Worm (Caenorhabditis elegans) whole organism, young adult: ENCODE data around the gene osm-6.

Experiments used
- C17E4.6 ChIP-seq: fragments of 200-800 bp; sonication (Bioruptor generic); IDR thresholded peaks from 2 replicates; pipeline ENCODE4 v1.3.6; 2022; ENCODE audit warnings: missing genetic modification reagents, missing genetic modification characterization, missing compliant biosample characterization
- F23B12.7 ChIP-seq: sonication (generic microtip); optimal IDR thresholded peaks from 2 replicates; lab custom pipeline; 2017; ENCODE audit warnings: missing genetic modification characterization, mild to moderate bottlenecking, missing compliant biosample characterization, antibody characterized with exemption, moderate library complexity; ENCODE audit not compliant: insufficient read depth
- F37B4.10 ChIP-seq: fragments of 200-800 bp; sonication (Bioruptor generic); IDR thresholded peaks from 2 replicates; pipeline ENCODE4 v1.3.6; 2022; ENCODE audit warnings: missing genetic modification characterization, missing compliant biosample characterization
- F57A8.1 ChIP-seq: fragments of 200-800 bp; sonication (Bioruptor generic); optimal IDR thresholded peaks from 2 replicates; lab custom pipeline; 2018; ENCODE audit warnings: mild to moderate bottlenecking, missing genetic modification characterization, moderate library complexity, missing compliant biosample characterization
- K12H6.12 ChIP-seq: fragments of 200-800 bp; sonication (Bioruptor generic); optimal IDR thresholded peaks from 2 replicates; lab custom pipeline; 2018; ENCODE audit warnings: mild to moderate bottlenecking, missing genetic modification characterization, missing compliant biosample characterization
- Y53G8AR.9 ChIP-seq: fragments of 200-800 bp; sonication (Bioruptor generic); conservative IDR thresholded peaks from 2 replicates; pipeline ENCODE4 v1.3.6; 2022; ENCODE audit warnings: missing genetic modification reagents, missing genetic modification characterization, missing compliant biosample characterization
- attf-5 ChIP-seq: fragments of 200-800 bp; sonication (Bioruptor generic); optimal IDR thresholded peaks from 2 replicates; lab custom pipeline; 2018; ENCODE audit warnings: mild to moderate bottlenecking, missing genetic modification characterization, missing compliant biosample characterization
- cebp-2 ChIP-seq: fragments of 200-800 bp; sonication (Bioruptor generic); IDR thresholded peaks from 2 replicates; pipeline ENCODE4 v1.3.6; 2022; ENCODE audit warnings: missing genetic modification characterization, missing compliant biosample characterization
- ceh-27 ChIP-seq: fragments of 200-800 bp; sonication (Bioruptor generic); optimal IDR thresholded peaks from 2 replicates; lab custom pipeline; 2018; ENCODE audit warnings: mild to moderate bottlenecking, missing genetic modification characterization, moderate library complexity, missing compliant biosample characterization
- die-1 ChIP-seq: sonication (generic microtip); optimal IDR thresholded peaks from 2 replicates; lab custom pipeline; 2016; ENCODE audit warnings: missing genotype, mild to moderate bottlenecking, missing genetic modification characterization, missing compliant biosample characterization
- dpl-1 ChIP-seq: fragments of 150-350 bp; optimal IDR thresholded peaks from 2 replicates; lab custom pipeline; 2014; ENCODE audit warnings: missing biosample characterization, missing genetic modification reagents, missing genetic modification characterization
- efl-1 ChIP-seq: fragments of 150-350 bp; optimal IDR thresholded peaks from 2 replicates; lab custom pipeline; 2014; ENCODE audit warnings: missing biosample characterization, missing genetic modification reagents, missing genetic modification characterization
- egl-18 ChIP-seq: fragments of 200-800 bp; sonication (Bioruptor generic); IDR thresholded peaks from 2 replicates; pipeline ENCODE4 v1.3.6; 2022; ENCODE audit warnings: missing genetic modification reagents, missing genetic modification characterization, missing compliant biosample characterization
- egl-44 ChIP-seq: fragments of 200-800 bp; sonication (Bioruptor generic); IDR thresholded peaks from 2 replicates; pipeline ENCODE4 v1.3.6; 2022; ENCODE audit warnings: missing genetic modification reagents, missing genetic modification characterization, missing compliant biosample characterization
- fkh-3 ChIP-seq: sonication (generic microtip); optimal IDR thresholded peaks from 2 replicates; lab custom pipeline; 2016; ENCODE audit warnings: mild to moderate bottlenecking, missing genetic modification characterization, missing compliant biosample characterization
- hlh-26 ChIP-seq: fragments of 200-800 bp; sonication (Bioruptor generic); conservative IDR thresholded peaks from 2 replicates; pipeline ENCODE4 v1.3.6; 2022; ENCODE audit warnings: missing genetic modification reagents, missing genetic modification characterization, missing compliant biosample characterization
- hmg-20 ChIP-seq: fragments of 200-800 bp; sonication (Bioruptor generic); IDR thresholded peaks from 2 replicates; pipeline ENCODE4 v1.3.6; 2022; ENCODE audit warnings: missing genetic modification reagents, missing genetic modification characterization, missing compliant biosample characterization
- hrde-1 ChIP-seq: sonication (generic microtip); optimal IDR thresholded peaks from 2 replicates; lab custom pipeline; 2016; ENCODE audit warnings: missing genetic modification characterization, mild to moderate bottlenecking, missing compliant biosample characterization, moderate library complexity, missing genotype, missing genetic modification reagents, borderline replicate concordance
- lin-26 ChIP-seq: fragments of 200-800 bp; sonication (Bioruptor generic); IDR thresholded peaks from 2 replicates; pipeline ENCODE4 v1.3.6; 2022; ENCODE audit warnings: missing genetic modification reagents, missing genetic modification characterization, missing compliant biosample characterization
- lir-1 ChIP-seq: fragments of 200-800 bp; sonication (Bioruptor generic); conservative IDR thresholded peaks from 2 replicates; pipeline ENCODE4 v1.3.6; 2022; ENCODE audit warnings: missing genetic modification reagents, missing genetic modification characterization, missing compliant biosample characterization
- lsl-1 ChIP-seq: fragments of 200-800 bp; sonication (Bioruptor generic); optimal IDR thresholded peaks from 2 replicates; lab custom pipeline; 2018; ENCODE audit warnings: mild to moderate bottlenecking, missing genetic modification characterization, moderate library complexity, missing compliant biosample characterization
- madf-6 ChIP-seq: fragments of 200-800 bp; sonication (Bioruptor generic); IDR thresholded peaks from 2 replicates; pipeline ENCODE4 v1.3.6; 2022; ENCODE audit warnings: missing genetic modification reagents, missing genetic modification characterization, missing compliant biosample characterization
- mel-28 ChIP-seq: sonication (generic microtip); optimal IDR thresholded peaks from 2 replicates; lab custom pipeline; 2016; ENCODE audit warnings: borderline replicate concordance, mild to moderate bottlenecking, missing genetic modification characterization, missing compliant biosample characterization
- mxl-1 ChIP-seq: sonication (generic microtip); optimal IDR thresholded peaks from 2 replicates; lab custom pipeline; 2016; ENCODE audit warnings: missing genetic modification characterization, missing compliant biosample characterization
- nhr-120 ChIP-seq: fragments of 200-800 bp; sonication (Bioruptor generic); IDR thresholded peaks from 2 replicates; pipeline ENCODE4 v1.3.6; 2022; ENCODE audit warnings: missing genetic modification characterization, missing compliant biosample characterization
- nhr-179 ChIP-seq: sonication (generic microtip); optimal IDR thresholded peaks from 2 replicates; lab custom pipeline; 2016; ENCODE audit warnings: mild to moderate bottlenecking, missing genetic modification characterization, missing compliant biosample characterization
- nhr-27 ChIP-seq: fragments of 200-800 bp; sonication (Bioruptor generic); optimal IDR thresholded peaks from 2 replicates; lab custom pipeline; 2018; ENCODE audit warnings: mild to moderate bottlenecking, missing genetic modification characterization, moderate library complexity, missing compliant biosample characterization
- nhr-80 ChIP-seq: sonication (generic microtip); optimal IDR thresholded peaks from 2 replicates; lab custom pipeline; 2016; ENCODE audit warnings: missing genetic modification characterization, missing compliant biosample characterization
- rpc-1 ChIP-seq, 2 experiments: fragments of 150-350 bp in 1 of 2; sonication (generic microtip) in 1 of 2; optimal IDR thresholded peaks; 2 replicates each; lab custom pipeline; 2014 to 2018; ENCODE audit warnings: missing biosample characterization in 1 of 2, missing genetic modification characterization in 1 of 2, missing genetic modification reagents in 1 of 2, missing genotype in 1 of 2
- snpc-4 ChIP-seq, 5 experiments: fragments of 150-350 bp in 1 of 5; sonication (generic microtip) in 4 of 5; optimal IDR thresholded peaks; 2 replicates each; lab custom pipeline; 2014 to 2018; ENCODE audit warnings: missing genetic modification characterization in 5 of 5, missing biosample characterization in 3 of 5, antibody characterized with exemption in 2 of 5, mild to moderate bottlenecking in 2 of 5, missing compliant biosample characterization in 2 of 5, missing genotype in 2 of 5, moderate library complexity in 2 of 5, missing genetic modification reagents in 1 of 5
- somi-1 ChIP-seq: fragments of 200-800 bp; sonication (Bioruptor generic); optimal IDR thresholded peaks from 2 replicates; lab custom pipeline; 2018; ENCODE audit warnings: mild to moderate bottlenecking, missing genetic modification characterization, missing compliant biosample characterization
- sptf-2 ChIP-seq: fragments of 200-800 bp; sonication (Bioruptor generic); optimal IDR thresholded peaks from 2 replicates; lab custom pipeline; 2018; ENCODE audit warnings: mild to moderate bottlenecking, missing genetic modification characterization, missing compliant biosample characterization
- xnd-1 ChIP-seq: sonication (generic microtip); optimal IDR thresholded peaks from 2 replicates; lab custom pipeline; 2016; ENCODE audit warnings: missing genotype, missing genetic modification reagents, missing genetic modification characterization, missing compliant biosample characterization
- zfh-2 ChIP-seq: fragments of 200-800 bp; sonication (Bioruptor generic); conservative IDR thresholded peaks from 2 replicates; pipeline ENCODE4 v1.3.6; 2022; ENCODE audit warnings: missing genetic modification reagents, missing genetic modification characterization, missing compliant biosample characterization
- ztf-28 ChIP-seq: fragments of 200-800 bp; sonication (Bioruptor generic); IDR thresholded peaks from 2 replicates; pipeline ENCODE4 v1.3.6; 2022; ENCODE audit warnings: missing genetic modification reagents, missing genetic modification characterization, missing compliant biosample characterization
- ztf-3 ChIP-seq: fragments of 200-800 bp; sonication (Bioruptor generic); optimal IDR thresholded peaks from 2 replicates; lab custom pipeline; 2018; ENCODE audit warnings: mild to moderate bottlenecking, missing genetic modification characterization, missing compliant biosample characterization
- ztf-6 ChIP-seq: fragments of 200-800 bp; sonication (Bioruptor generic); IDR thresholded peaks from 2 replicates; pipeline ENCODE4 v1.3.6; 2022; ENCODE audit warnings: missing genetic modification reagents, missing genetic modification characterization, missing compliant biosample characterization

The osm-6 gene

DNA sequence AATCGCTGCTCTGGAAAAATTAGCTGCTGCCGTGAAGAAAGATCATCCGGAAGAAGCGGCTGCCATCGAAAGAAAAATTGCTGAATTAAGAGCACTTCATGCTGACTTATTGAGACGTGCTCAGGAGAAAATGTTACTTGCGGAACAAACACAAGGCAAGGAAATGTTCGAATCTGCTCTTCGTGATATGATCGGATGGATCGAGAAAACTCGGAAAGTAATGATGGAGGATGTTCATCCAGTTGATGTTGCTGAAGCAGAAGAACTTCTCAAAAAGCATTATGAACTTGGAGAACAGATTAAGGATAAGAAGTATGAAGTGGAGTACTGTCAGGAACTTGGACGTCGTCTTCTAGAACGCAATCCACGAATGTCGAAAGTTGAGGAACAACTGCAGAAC lies 21.3 kb downstream of the osm-6 start:
- TF ChIP-seq nhr-27 (tag; lab: Kevin White, UChicago) (no peak), ceh-27 (no peak), lsl-1 (GFP tag; lab: Kevin White, UChicago) (no peak), lin-26 (no peak), fkh-3 (tag; lab: Kevin White, UChicago) (no peak), mxl-1 (no peak), dpl-1 (GFP tag; lab: Kevin White, UChicago) (no peak), rpc-1 (optimal IDR thresholded peaks at IDR 0.05; lab: Kevin White, UChicago) (no peak), rpc-1 (tag; optimal IDR thresholded peaks at IDR 0.05; lab: Kevin White, UChicago) (no peak), K12H6.12 (tag; lab: Kevin White, UChicago) (no peak), efl-1 (no peak), hlh-26 (no peak), F37B4.10 (no peak), somi-1 (GFP tag; lab: Kevin White, UChicago) (no peak), F23B12.7 (tag; lab: Kevin White, UChicago) (no peak)

DNA sequence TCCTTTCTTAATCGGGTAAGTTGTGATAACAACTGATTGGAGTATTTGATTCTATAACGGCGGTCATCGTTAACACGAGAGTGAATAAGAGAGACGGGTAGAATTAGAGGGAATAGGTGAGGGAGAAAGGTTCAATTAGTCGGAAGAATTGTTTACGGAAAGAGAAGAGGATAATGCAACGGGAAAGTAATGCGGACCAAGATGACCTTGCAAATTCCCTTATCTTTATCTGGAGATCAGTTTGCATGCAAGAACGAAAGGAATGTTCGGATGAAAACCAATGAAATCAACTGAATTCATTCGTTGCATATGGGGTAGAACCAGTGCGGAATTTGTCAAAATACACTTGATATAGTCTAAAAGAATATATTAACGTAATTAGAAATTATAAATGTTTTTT lies 25.1 kb downstream of the osm-6 start:
- no peak for TF ChIP-seq somi-1 (GFP tag; lab: Kevin White, UChicago)

DNA sequence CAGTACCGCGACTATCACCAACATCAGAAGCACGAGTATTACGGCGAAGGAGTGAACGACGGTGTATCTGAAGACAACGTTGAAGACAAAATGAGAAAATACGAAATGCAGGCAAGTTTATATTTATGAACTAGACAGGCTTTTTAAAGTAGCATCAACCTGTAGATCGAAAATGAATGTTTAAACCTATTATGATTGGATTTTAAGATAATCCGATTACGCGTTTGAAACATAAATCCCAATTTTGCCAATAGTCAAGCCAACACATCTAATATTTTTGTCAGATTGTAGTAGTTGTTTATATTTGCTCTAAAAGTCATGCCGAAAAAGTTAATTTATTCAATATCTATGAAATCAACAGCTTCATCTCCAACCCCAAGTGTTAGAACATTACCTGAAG lies 26.0 kb downstream of the osm-6 start:
- TF ChIP-seq hmg-20: no peak
- no peak for TF ChIP-seq F37B4.10
- TF ChIP-seq madf-6 (GFP tag; lab: Robert Waterston, UW): no peak
- no peak for TF ChIP-seq F57A8.1 (GFP tag; lab: Kevin White, UChicago)
- no peak for TF ChIP-seq die-1
- TF ChIP-seq ztf-6 (GFP tag; lab: Robert Waterston, UW): no peak
- TF ChIP-seq C17E4.6 (GFP tag; lab: Robert Waterston, UW): no peak
- TF ChIP-seq lir-1 (GFP tag; lab: Robert Waterston, UW): no peak
- no peak for TF ChIP-seq sptf-2 (GFP tag; lab: Kevin White, UChicago)
- no peak for TF ChIP-seq Y53G8AR.9 (GFP tag; lab: Robert Waterston, UW)
- TF ChIP-seq egl-18 (GFP tag; lab: Robert Waterston, UW): no peak
- TF ChIP-seq cebp-2 (GFP tag; lab: Robert Waterston, UW): no peak
- TF ChIP-seq egl-44 (GFP tag; lab: Robert Waterston, UW): no peak
- no peak for TF ChIP-seq nhr-120 (GFP tag; lab: Robert Waterston, UW)
- no peak for TF ChIP-seq hrde-1 (tag; lab: Kevin White, UChicago)
- TF ChIP-seq, all 124 proteins: peak for 0

DNA sequence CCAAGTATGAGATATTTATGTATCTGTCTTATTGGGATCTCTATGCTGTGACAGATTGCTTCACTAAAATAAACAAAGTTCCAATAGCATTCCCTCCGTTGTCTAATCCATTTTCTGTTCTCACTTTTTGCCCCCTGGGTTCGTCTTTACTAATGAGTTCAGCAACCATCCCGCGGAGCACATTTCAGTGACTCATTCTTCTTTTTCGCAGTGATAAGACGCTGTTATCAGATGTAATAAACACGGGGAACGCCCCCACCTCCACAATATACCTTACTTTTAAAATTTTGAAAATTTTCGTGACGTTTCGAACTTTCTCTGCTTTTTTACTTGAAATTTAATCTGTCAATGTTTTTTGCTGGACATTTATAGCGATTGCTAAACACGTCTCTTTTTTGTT lies 27.1 kb downstream of the osm-6 start:
- no peak for TF ChIP-seq ztf-3 (GFP tag; lab: Kevin White, UChicago)
- peak; percentile 67 for TF ChIP-seq nhr-80

DNA sequence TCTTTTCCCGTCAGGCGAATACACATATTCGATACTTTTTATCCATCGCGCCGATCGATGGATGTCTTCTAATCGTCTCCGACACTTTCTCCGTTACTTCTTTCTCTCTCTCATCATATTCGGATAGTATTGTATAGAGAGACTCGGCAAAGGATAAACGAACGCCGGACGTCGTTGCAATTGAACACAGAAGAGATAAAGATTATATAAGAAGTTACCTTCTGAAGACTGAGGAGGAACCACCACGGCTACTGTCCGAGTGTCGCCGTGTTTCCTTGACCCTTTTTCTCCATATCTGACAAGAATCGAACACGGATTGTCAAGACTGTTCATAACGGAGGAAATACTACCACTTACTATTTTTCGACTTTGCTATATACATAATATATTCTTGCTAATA lies 28.1 kb downstream of the osm-6 start, which contains the start of gene sma-1:
Gene sma-1 (plus strand): TSS at position 301 of the 400 bp plus-strand sequence.
- TF ChIP-seq zfh-2: no peak
- TF ChIP-seq mel-28 (tag; lab: Kevin White, UChicago): no peak
- TF ChIP-seq dpl-1 (GFP tag; lab: Kevin White, UChicago): no peak
- TF ChIP-seq ceh-27: no peak
- TF ChIP-seq ztf-28 (GFP tag; lab: Robert Waterston, UW): no peak
- TF ChIP-seq ztf-6 (GFP tag; lab: Robert Waterston, UW): no peak
- TF ChIP-seq xnd-1: no peak
- no peak for TF ChIP-seq attf-5 (GFP tag; lab: Kevin White, UChicago)
- TF ChIP-seq lin-26: no peak
- TF ChIP-seq nhr-179 (tag; lab: Kevin White, UChicago): no peak
- no peak for TF ChIP-seq snpc-4 (GFP tag; optimal IDR thresholded peaks at IDR 0.05; lab: Kevin White, UChicago)
- no peak for TF ChIP-seq snpc-4 (tag; optimal IDR thresholded peaks at IDR 0.05; lab: Kevin White, UChicago)
